Worm (Caenorhabditis elegans) whole organism, late embryonic: Measurements from ENCODE around the gene rrp-8.

Experiments used
- K09A11.1 ChIP-seq: sonication (generic microtip); optimal IDR thresholded peaks from 2 replicates; lab custom pipeline; 2017; ENCODE audit warnings: antibody characterized with exemption, mild to moderate bottlenecking, missing genetic modification characterization, missing compliant biosample characterization; ENCODE audit not compliant: insufficient read depth
- ama-1 ChIP-seq: fragments of 150-350 bp; optimal IDR thresholded peaks from 2 replicates; lab custom pipeline; 2014
- ceh-48 ChIP-seq: sonication (generic microtip); optimal IDR thresholded peaks from 2 replicates; lab custom pipeline; 2016; ENCODE audit warnings: missing genetic modification characterization, inconsistent platforms, missing compliant biosample characterization
- dve-1 ChIP-seq: sonication (generic microtip); optimal IDR thresholded peaks from 2 replicates; lab custom pipeline; 2017; ENCODE audit warnings: antibody characterized with exemption, mild to moderate bottlenecking, missing genetic modification characterization, missing compliant biosample characterization
- mec-3 ChIP-seq: sonication (generic microtip); optimal IDR thresholded peaks from 2 replicates; lab custom pipeline; 2016; ENCODE audit warnings: borderline replicate concordance, missing genetic modification characterization, missing compliant biosample characterization
- pha-2 ChIP-seq: sonication (generic microtip); optimal IDR thresholded peaks from 2 replicates; lab custom pipeline; 2017; ENCODE audit warnings: mild to moderate bottlenecking, missing genetic modification characterization, missing compliant biosample characterization
- pha-4 ChIP-seq: fragments of 150-350 bp; optimal IDR thresholded peaks from 2 replicates; lab custom pipeline; 2018; ENCODE audit warnings: missing biosample characterization, missing genetic modification reagents, missing genetic modification characterization
- syd-9 ChIP-seq: sonication (generic microtip); optimal IDR thresholded peaks from 2 replicates; lab custom pipeline; 2016; ENCODE audit warnings: mild to moderate bottlenecking, missing genetic modification characterization, moderate library complexity, missing compliant biosample characterization
- tbx-2 ChIP-seq: sonication (generic microtip); optimal IDR thresholded peaks from 2 replicates; lab custom pipeline; 2016; ENCODE audit warnings: missing genetic modification characterization, missing compliant biosample characterization
- unc-86 ChIP-seq: sonication (generic microtip); optimal IDR thresholded peaks from 2 replicates; lab custom pipeline; 2016; ENCODE audit warnings: missing genetic modification characterization, missing compliant biosample characterization

DNA sequence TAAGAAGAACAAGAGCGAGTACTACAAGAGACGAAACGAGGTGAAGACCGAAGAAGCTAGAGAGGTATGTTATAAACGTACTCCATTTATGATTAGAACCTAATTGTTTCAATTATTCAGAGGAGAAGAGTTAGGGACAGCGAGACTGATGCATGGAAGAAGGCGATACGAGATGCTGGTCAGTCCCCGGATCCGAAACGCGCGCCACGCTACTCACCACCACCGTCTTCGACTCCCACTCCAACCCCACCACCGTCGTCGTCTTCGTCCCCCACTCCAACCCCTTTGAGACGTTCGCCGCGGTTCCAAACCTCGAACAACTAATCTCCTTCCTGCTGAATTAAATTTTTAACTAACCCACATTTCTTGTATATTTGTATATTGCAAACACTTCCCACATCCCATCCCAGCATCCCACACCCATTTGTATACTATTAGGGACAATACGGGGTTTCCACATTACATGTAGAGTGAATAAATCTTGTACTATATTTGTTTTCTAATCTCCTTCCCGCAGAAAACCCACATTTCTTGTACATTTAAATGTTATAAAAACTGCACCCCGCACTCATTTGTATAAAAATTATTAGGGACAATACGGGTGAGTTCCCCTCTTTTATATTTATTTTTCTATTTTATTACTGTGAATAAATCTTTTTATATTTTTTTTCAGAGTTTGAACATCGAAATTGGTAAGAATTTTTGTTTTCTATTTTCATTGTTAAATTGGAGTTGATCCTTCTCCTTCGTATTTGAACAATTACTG lies 8.9 kb upstream of the rrp-8 start:
- TF ChIP-seq ceh-48 (no peak), K09A11.1 (tag; lab: Kevin White, UChicago) (no peak), pha-4 (tag; lab: Kevin White, UChicago) (no peak), mec-3 (tag; lab: Kevin White, UChicago) (no peak), tbx-2 (tag; lab: Kevin White, UChicago) (no peak), unc-86 (tag; lab: Kevin White, UChicago) (no peak), dve-1 (tag; lab: Kevin White, UChicago) (no peak), pha-2 (no peak), syd-9 (tag; lab: Kevin White, UChicago) (no peak), ama-1 (lab: Kevin White, UChicago) (no peak)
